Fruit fly (Drosophila melanogaster) whole organism, wandering third instar larva: ENCODE results near the gene CG3632.

ENCODE experiments used
- Abd-B ChIP-seq: fragments of >200 bp; optimal IDR thresholded peaks from 2 replicates; lab custom pipeline; 2017; ENCODE audit warnings: missing biosample characterization, missing genetic modification characterization
- CG32264 ChIP-seq: fragments of 200-800 bp; sonication (Bioruptor generic); optimal IDR thresholded peaks from 2 replicates; lab custom pipeline; 2016; ENCODE audit warnings: missing biosample characterization, missing genetic modification characterization
- CG9705 ChIP-seq: fragments of 200-800 bp; sonication (Bioruptor generic); optimal IDR thresholded peaks from 2 replicates; lab custom pipeline; 2018; ENCODE audit warnings: missing biosample characterization, mild to moderate bottlenecking, missing genetic modification characterization
- CrebA ChIP-seq: fragments of 200-800 bp; sonication (Bioruptor generic); optimal IDR thresholded peaks from 2 replicates; lab custom pipeline; 2016; ENCODE audit warnings: missing biosample characterization, mild to moderate bottlenecking, missing genetic modification characterization, borderline replicate concordance
- Dfd ChIP-seq: fragments of >200 bp; optimal IDR thresholded peaks from 2 replicates; lab custom pipeline; 2017; ENCODE audit warnings: missing biosample characterization, missing genetic modification characterization
- Dif ChIP-seq: fragments of 200-275, 200-300 bp; sonication (Bioruptor generic); optimal IDR thresholded peaks from 2 replicates; lab custom pipeline; 2018; ENCODE audit warnings: missing biosample characterization, missing genetic modification characterization; ENCODE audit not compliant: partially characterized antibody
- GATAd ChIP-seq: sonication (Bioruptor generic); optimal IDR thresholded peaks from 2 replicates; lab custom pipeline; 2016; ENCODE audit warnings: missing biosample characterization, missing genetic modification characterization
- HLH106 ChIP-seq: fragments of 200-800 bp; optimal IDR thresholded peaks from 3 replicates; lab custom pipeline; 2019; ENCODE audit warnings: missing biosample characterization, mild to moderate bottlenecking, missing genetic modification characterization, moderate library complexity
- Hnf4 ChIP-seq: fragments of 200-800 bp; sonication (Bioruptor generic); optimal IDR thresholded peaks from 2 replicates; lab custom pipeline; 2016; ENCODE audit warnings: missing biosample characterization, mild to moderate bottlenecking, missing genetic modification characterization
- Hr78 ChIP-seq: fragments of >200 bp; optimal IDR thresholded peaks from 2 replicates; lab custom pipeline; 2017; ENCODE audit warnings: missing biosample characterization, missing genetic modification characterization
- Hr83 ChIP-seq: fragments of 200-300 bp; sonication (Bioruptor generic); optimal IDR thresholded peaks from 2 replicates; lab custom pipeline; 2016; ENCODE audit warnings: missing biosample characterization, mild to moderate bottlenecking, missing genetic modification characterization, moderate library complexity; ENCODE audit not compliant: poor library complexity, severe bottlenecking
- Jra ChIP-seq: sonication (Bioruptor generic); optimal IDR thresholded peaks from 2 replicates; lab custom pipeline; 2016; ENCODE audit warnings: missing biosample characterization, missing genetic modification characterization
- Mio ChIP-seq: sonication (Bioruptor generic); optimal IDR thresholded peaks from 2 replicates; lab custom pipeline; 2016; ENCODE audit warnings: missing biosample characterization, missing genetic modification characterization
- Myc ChIP-seq: fragments of >200 bp; optimal IDR thresholded peaks from 2 replicates; lab custom pipeline; 2017
- N ChIP-seq: fragments of >200 bp; optimal IDR thresholded peaks from 2 replicates; lab custom pipeline; 2018; ENCODE audit warnings: missing biosample characterization, missing external identifiers, missing genetic modification characterization
- OdsH ChIP-seq: fragments of 200-800 bp; sonication (Bioruptor generic); optimal IDR thresholded peaks from 2 replicates; lab custom pipeline; 2016; ENCODE audit warnings: missing biosample characterization, mild to moderate bottlenecking, missing genetic modification characterization
- Rel ChIP-seq, 2 experiments: fragments of 200-800 bp; sonication (Bioruptor generic) in 1 of 2; optimal IDR thresholded peaks; 2 replicates in 1 of 2; 3 replicates in 1 of 2; lab custom pipeline; 2016 to 2019; ENCODE audit warnings: mild to moderate bottlenecking in 2 of 2, missing biosample characterization in 2 of 2, missing genetic modification characterization in 2 of 2, moderate library complexity in 1 of 2
- Sp1 ChIP-seq: fragments of 200-800 bp; sonication (Bioruptor generic); optimal IDR thresholded peaks from 3 replicates; lab custom pipeline; 2019; ENCODE audit warnings: missing biosample characterization, mild to moderate bottlenecking, missing genetic modification characterization, moderate library complexity
- Vsx2 ChIP-seq: fragments of 200-300, 225-300 bp; sonication (Bioruptor generic); optimal IDR thresholded peaks from 2 replicates; lab custom pipeline; 2018; ENCODE audit warnings: missing biosample characterization, missing genetic modification characterization; ENCODE audit not compliant: partially characterized antibody
- br ChIP-seq: fragments of 200-800 bp; sonication (Bioruptor generic); optimal IDR thresholded peaks from 2 replicates; lab custom pipeline; 2016; ENCODE audit warnings: missing biosample characterization, missing genetic modification characterization
- brk ChIP-seq: fragments of 200-800 bp; sonication (Bioruptor generic); optimal IDR thresholded peaks from 2 replicates; lab custom pipeline; 2016; ENCODE audit warnings: missing biosample characterization, mild to moderate bottlenecking, missing genetic modification characterization
- dl ChIP-seq, 2 experiments: fragments of 175-275, 200-275 bp in 1 of 2; fragments of 200-275 bp in 1 of 2; sonication (Bioruptor generic); optimal IDR thresholded peaks; lab custom pipeline; 2018; ENCODE audit warnings: mild to moderate bottlenecking in 2 of 2, missing biosample characterization in 2 of 2, missing genetic modification characterization in 2 of 2, moderate library complexity in 2 of 2; ENCODE audit not compliant: partially characterized antibody in 2 of 2, insufficient read depth in 1 of 2
- dmrt93B ChIP-seq: fragments of 200-800 bp; sonication (Bioruptor generic); optimal IDR thresholded peaks from 2 replicates; lab custom pipeline; 2018; ENCODE audit warnings: missing biosample characterization, mild to moderate bottlenecking, missing genetic modification characterization
- dsf ChIP-seq: sonication (Bioruptor generic); optimal IDR thresholded peaks from 2 replicates; lab custom pipeline; 2016; ENCODE audit warnings: missing biosample characterization, missing genetic modification characterization, borderline replicate concordance
- ey ChIP-seq: fragments of 200-800 bp; sonication (Bioruptor generic); optimal IDR thresholded peaks from 2 replicates; lab custom pipeline; 2016; ENCODE audit warnings: missing biosample characterization, missing genetic modification characterization
- foxo ChIP-seq, 2 experiments: fragments of 200-800 bp; sonication (Bioruptor generic); optimal IDR thresholded peaks; 2 replicates in 1 of 2; 3 replicates in 1 of 2; lab custom pipeline; 2016 to 2017; ENCODE audit warnings: missing biosample characterization in 2 of 2, missing genetic modification characterization in 2 of 2
- fru ChIP-seq: fragments of 200-800 bp; sonication (Bioruptor generic); optimal IDR thresholded peaks from 3 replicates; lab custom pipeline; 2016; ENCODE audit warnings: missing biosample characterization, mild to moderate bottlenecking, missing genetic modification characterization
- h ChIP-seq: fragments of 200-800 bp; sonication (Bioruptor generic); optimal IDR thresholded peaks from 3 replicates; lab custom pipeline; 2016; ENCODE audit warnings: missing biosample characterization, mild to moderate bottlenecking, missing genetic modification characterization
- jim ChIP-seq: fragments of 175-275, 200-325 bp; sonication (Bioruptor generic); optimal IDR thresholded peaks from 2 replicates; lab custom pipeline; 2016; ENCODE audit warnings: missing biosample characterization, mild to moderate bottlenecking, missing genetic modification characterization
- lola ChIP-seq: fragments of >200 bp; optimal IDR thresholded peaks from 2 replicates; lab custom pipeline; 2017; ENCODE audit warnings: missing biosample characterization, missing genetic modification characterization
- pan ChIP-seq: fragments of >200 bp; optimal IDR thresholded peaks from 2 replicates; lab custom pipeline; 2017
- psq ChIP-seq: fragments of 200-800 bp; sonication (Bioruptor generic); optimal IDR thresholded peaks from 3 replicates; lab custom pipeline; 2017; ENCODE audit warnings: missing biosample characterization, mild to moderate bottlenecking, missing genetic modification characterization, moderate library complexity
- rgr ChIP-seq: fragments of 200-800 bp; sonication (Bioruptor generic); optimal IDR thresholded peaks from 3 replicates; lab custom pipeline; 2016; ENCODE audit warnings: missing biosample characterization, mild to moderate bottlenecking, missing genetic modification characterization
- sage ChIP-seq: fragments of 200-800 bp; sonication (Bioruptor generic); optimal IDR thresholded peaks from 2 replicates; lab custom pipeline; 2016; ENCODE audit warnings: missing biosample characterization, mild to moderate bottlenecking, missing genetic modification characterization
- sv ChIP-seq: fragments of 200-800 bp; sonication (Bioruptor generic); optimal IDR thresholded peaks from 3 replicates; lab custom pipeline; 2016; ENCODE audit warnings: missing biosample characterization, missing genetic modification characterization
- tai ChIP-seq: sonication (Bioruptor generic); optimal IDR thresholded peaks from 2 replicates; lab custom pipeline; 2016; ENCODE audit warnings: missing biosample characterization, missing genetic modification characterization
- usp ChIP-seq: fragments of >200 bp; optimal IDR thresholded peaks from 2 replicates; lab custom pipeline; 2017; ENCODE audit warnings: missing biosample characterization, missing genetic modification characterization
- woc ChIP-seq: sonication (Bioruptor generic); optimal IDR thresholded peaks from 2 replicates; lab custom pipeline; 2016; ENCODE audit warnings: missing biosample characterization, mild to moderate bottlenecking, missing genetic modification characterization

The CG3632 gene

DNA sequence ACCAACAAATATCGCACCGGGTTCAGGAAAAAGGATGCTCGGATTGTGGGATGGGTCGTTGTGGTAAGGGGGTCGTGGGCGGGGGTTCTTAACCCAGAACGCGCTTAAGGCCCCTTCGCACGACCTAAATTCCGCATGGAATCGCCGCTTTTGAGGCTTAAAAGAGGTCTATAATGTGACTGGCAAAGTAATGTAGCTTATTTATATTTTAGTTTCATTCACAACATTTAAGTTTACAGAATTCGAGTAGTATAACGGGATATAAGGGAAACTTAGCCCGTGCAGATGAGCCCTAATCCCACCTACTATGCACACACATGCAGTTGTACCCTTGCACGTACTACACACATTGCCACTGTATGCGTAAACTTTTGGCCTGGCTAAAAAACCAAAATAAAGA is 17.7 kb upstream of the CG3632 start (continued):
- TF ChIP-seq usp = no peak
- TF ChIP-seq, all 38 proteins: peak for 22

DNA sequence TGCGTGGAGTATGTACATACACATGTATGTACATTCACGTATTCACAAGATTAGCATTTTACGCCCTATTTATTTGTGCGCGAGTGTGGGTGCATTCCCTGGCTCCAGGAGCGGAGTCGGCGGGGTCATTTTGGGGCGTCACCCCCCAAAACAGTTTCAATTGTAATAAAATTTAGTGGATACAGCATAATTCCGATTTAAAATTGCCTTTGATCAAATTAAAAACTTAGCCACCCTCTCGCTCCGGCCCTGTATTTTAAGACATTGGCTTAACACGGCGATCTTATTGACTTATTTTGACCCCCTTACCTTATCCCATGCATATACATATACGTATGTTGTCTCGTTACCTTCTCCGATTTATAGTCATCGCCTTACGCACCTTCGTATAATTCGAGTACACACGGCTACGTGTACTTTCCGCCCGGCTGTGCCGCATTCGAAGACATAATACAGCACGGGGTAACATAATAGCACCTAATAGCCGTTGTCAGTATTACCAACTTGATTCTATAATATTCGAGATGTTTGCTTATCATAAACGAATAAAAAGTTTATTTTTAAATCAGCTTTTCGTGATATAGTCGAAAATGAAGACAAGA is 17.0 kb upstream of the CG3632 start:
- TF ChIP-seq Hr83 (GFP tag; lab: Kevin White, UChicago) (peak; percentile 65), sage (GFP tag; lab: Kevin White, UChicago) (peak; percentile 61), lola (GFP tag; lab: Kevin White, UChicago) (no peak), br (GFP tag; lab: Kevin White, UChicago) (peak; percentile 86), Hr78 (GFP tag; lab: Kevin White, UChicago) (no peak), usp (no peak), ey (peak; percentile 91), jim (GFP tag; lab: Kevin White, UChicago) (peak; percentile 8), foxo (GFP tag; optimal IDR thresholded peaks at IDR 0.05; lab: Kevin White, UChicago) (peak in 1 of 2 experiments; percentile 97), pan (lab: Kevin White, UChicago) (no peak), OdsH (GFP tag; lab: Kevin White, UChicago) (peak; percentile 82), dsf (GFP tag; lab: Kevin White, UChicago) (no peak), Abd-B (GFP tag; lab: Kevin White, UChicago) (no peak), dl (GFP tag; optimal IDR thresholded peaks at IDR 0.05; lab: Kevin White, UChicago; ENCODE audit: insufficient read depth in 1 of 2, partially characterized antibody in 2 of 2) (no peak), Rel (GFP tag; optimal IDR thresholded peaks at IDR 0.05; lab: Kevin White, UChicago) (no peak), Rel (tag; optimal IDR thresholded peaks at IDR 0.05; lab: Kevin White, UChicago) (peak; percentile 89), Sp1 (GFP tag; lab: Kevin White, UChicago) (peak; percentile 86), CG9705 (GFP tag; lab: Kevin White, UChicago) (peak; percentile 82), GATAd (no peak), Hnf4 (GFP tag; lab: Kevin White, UChicago) (peak; percentile 88), fru (GFP tag; lab: Kevin White, UChicago) (peak; percentile 94), brk (GFP tag; lab: Kevin White, UChicago) (no peak), Vsx2 (GFP tag; lab: Kevin White, UChicago) (no peak), Jra (GFP tag; lab: Kevin White, UChicago) (peak; percentile 66), rgr (peak; percentile 89), woc (GFP tag; lab: Kevin White, UChicago) (peak; percentile 48), Dif (GFP tag; lab: Kevin White, UChicago) (no peak), Mio (GFP tag; lab: Kevin White, UChicago) (peak; percentile 69), tai (peak; percentile 85), sv (GFP tag; lab: Kevin White, UChicago) (peak; percentile 68), N (GFP tag; lab: Kevin White, UChicago) (no peak), HLH106 (tag; lab: Kevin White, UChicago) (peak; percentile 93), Myc (lab: Kevin White, UChicago) (no peak), psq (peak; percentile 67), dmrt93B (GFP tag; lab: Kevin White, UChicago) (peak; percentile 92), CG32264 (GFP tag; lab: Kevin White, UChicago) (peak; percentile 73), h (peak; percentile 92), Dfd (GFP tag; lab: Kevin White, UChicago) (no peak), CrebA (GFP tag; lab: Kevin White, UChicago) (no peak)
- TF ChIP-seq, all 38 proteins: peak for 23

DNA sequence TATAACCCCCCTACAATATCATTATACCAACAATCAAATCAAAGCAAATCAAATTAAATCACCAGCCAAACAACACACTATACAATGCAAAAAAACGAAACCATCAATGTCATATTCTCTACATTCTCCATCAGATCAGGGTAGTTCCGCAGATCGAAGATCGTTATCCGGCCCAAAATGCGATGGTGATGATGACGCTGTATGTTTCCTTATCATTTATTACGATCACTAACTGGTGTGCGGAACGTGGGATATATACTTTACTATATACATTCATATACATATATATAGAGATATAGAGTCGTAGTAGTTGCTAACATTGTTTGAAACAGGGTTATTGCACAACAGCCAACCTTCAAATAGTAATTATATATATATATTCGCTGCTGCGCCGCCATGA is 15.2 kb upstream of the CG3632 start:
- no peak for TF ChIP-seq usp
- TF ChIP-seq Mio (GFP tag; lab: Kevin White, UChicago) = no peak
- no peak for TF ChIP-seq psq
- TF ChIP-seq dl (GFP tag; optimal IDR thresholded peaks at IDR 0.05; lab: Kevin White, UChicago; ENCODE audit: insufficient read depth in 1 of 2, partially characterized antibody in 2 of 2) = no peak
- no peak for TF ChIP-seq CrebA (GFP tag; lab: Kevin White, UChicago)
- no peak for TF ChIP-seq Abd-B (GFP tag; lab: Kevin White, UChicago)
- TF ChIP-seq lola (GFP tag; lab: Kevin White, UChicago) = no peak
- no peak for TF ChIP-seq tai
- no peak for TF ChIP-seq jim (GFP tag; lab: Kevin White, UChicago)
- TF ChIP-seq GATAd = no peak
- no peak for TF ChIP-seq N (GFP tag; lab: Kevin White, UChicago)
- TF ChIP-seq Hr83 (GFP tag; lab: Kevin White, UChicago) = no peak
